Worm (Caenorhabditis elegans): ENCODE measurements around the gene dnj-18.
A peak's percentile ranks its signal among the peaks of the same experiment; 100 is the strongest.

The dnj-18 gene

ce11 chrIII:4693281-4693680, 4.6 kb upstream of the dnj-18 start, which contains the start of gene nifk-1 (continued):
- TF ChIP-seq snu-23 (GFP tag; optimal IDR thresholded peaks at IDR 0.05) (peak; percentile 61), nhr-28 (tag; optimal IDR thresholded peaks at IDR 0.05) (no peak), ztf-4 (tag; optimal IDR thresholded peaks at IDR 0.05) (no peak), aha-1 (tag; optimal IDR thresholded peaks at IDR 0.05) (no peak), mef-2 (tag; optimal IDR thresholded peaks at IDR 0.05) (no peak), egl-13 (tag; optimal IDR thresholded peaks at IDR 0.05) (no peak), isw-1 (GFP tag; IDR thresholded peaks at IDR 0.05) (no peak), hlh-17 (GFP tag; optimal IDR thresholded peaks at IDR 0.05; ENCODE audit: borderline replicate concordance) (no peak), lin-14 (GFP tag; optimal IDR thresholded peaks at IDR 0.05) (no peak), hlh-4 (tag; optimal IDR thresholded peaks at IDR 0.05) (no peak), ces-1 (GFP tag; optimal IDR thresholded peaks at IDR 0.05) (no peak), zip-4 (GFP tag; optimal IDR thresholded peaks at IDR 0.05) (no peak), tlp-1 (tag; optimal IDR thresholded peaks at IDR 0.05) (no peak), unc-30 (tag; optimal IDR thresholded peaks at IDR 0.05) (no peak), sox-4 (tag; optimal IDR thresholded peaks at IDR 0.05) (no peak), rnt-1 (tag; optimal IDR thresholded peaks at IDR 0.05) (peak; percentile 67), lin-35 (GFP tag; optimal IDR thresholded peaks at IDR 0.05) (peak; percentile 75 to 86), Y116A8C.19 (tag; optimal IDR thresholded peaks at IDR 0.05; ENCODE audit: borderline replicate concordance) (no peak), nhr-84 (tag; optimal IDR thresholded peaks at IDR 0.05) (no peak), pqm-1 (tag; optimal IDR thresholded peaks at IDR 0.05) (no peak), sptf-1 (tag; optimal IDR thresholded peaks at IDR 0.05) (no peak), pag-3 (tag; optimal IDR thresholded peaks at IDR 0.05; ENCODE audit: borderline replicate concordance, insufficient read depth) (no peak), vab-15 (tag; optimal IDR thresholded peaks at IDR 0.05) (no peak), nhr-85 (tag) (peak; percentile 83), nhr-11 (tag; optimal IDR thresholded peaks at IDR 0.05) (no peak), ets-5 (GFP tag; IDR thresholded peaks at IDR 0.05) (no peak), lin-39 (tag; optimal IDR thresholded peaks at IDR 0.05) (no peak), ceh-63 (GFP tag; optimal IDR thresholded peaks at IDR 0.05) (no peak), lir-3 (tag; optimal IDR thresholded peaks at IDR 0.05; ENCODE audit: poor library complexity) (no peak), unc-130 (tag; optimal IDR thresholded peaks at IDR 0.05) (peak; percentile 49), fkh-8 (tag; optimal IDR thresholded peaks at IDR 0.05) (peak; percentile 12), nhr-77 (tag; optimal IDR thresholded peaks at IDR 0.05) (peak; percentile 9), elt-3 (tag; optimal IDR thresholded peaks at IDR 0.05) (peak in 2 of 6 experiments; percentile 55 to 81), nhr-76 (tag; optimal IDR thresholded peaks at IDR 0.05) (no peak), fkh-4 (tag; optimal IDR thresholded peaks at IDR 0.05; ENCODE audit: borderline replicate concordance) (no peak), xbp-1 (tag; optimal IDR thresholded peaks at IDR 0.05) (peak; percentile 48), mdl-1 (tag; optimal IDR thresholded peaks at IDR 0.05) (peak in 1 of 2 experiments; percentile 31), ceh-82 (tag; optimal IDR thresholded peaks at IDR 0.05) (peak; percentile 23 to 59 (median 43)), dpl-1 (GFP tag; optimal IDR thresholded peaks at IDR 0.05) (peak; percentile 71 to 83 (median 80)), zag-1 (tag; optimal IDR thresholded peaks at IDR 0.05) (no peak), nhr-12 (tag; optimal IDR thresholded peaks at IDR 0.05) (no peak), ama-1 (optimal IDR thresholded peaks at IDR 0.05) (no peak), aly-2 (tag; optimal IDR thresholded peaks at IDR 0.05) (no peak), fkh-10 (GFP tag; optimal IDR thresholded peaks at IDR 0.05) (peak; percentile 10), mep-1 (tag; optimal IDR thresholded peaks at IDR 0.05) (peak; percentile 68), hpl-2 (GFP tag; optimal IDR thresholded peaks at IDR 0.05) (no peak), nhr-20 (tag; optimal IDR thresholded peaks at IDR 0.05) (peak; percentile 65), blmp-1 (tag; optimal IDR thresholded peaks at IDR 0.05) (peak; percentile 29), ceh-88 (GFP tag; IDR thresholded peaks at IDR 0.05) (no peak), fos-1 (tag; optimal IDR thresholded peaks at IDR 0.05) (peak; percentile 10), mab-9 (GFP tag; IDR thresholded peaks at IDR 0.05) (no peak), nhr-90 (tag; optimal IDR thresholded peaks at IDR 0.05; ENCODE audit: poor library complexity) (peak; percentile 51), lin-13 (GFP tag; optimal IDR thresholded peaks at IDR 0.05) (no peak), pax-3 (tag; optimal IDR thresholded peaks at IDR 0.05) (no peak)
